Fruit fly (Drosophila melanogaster): ENCODE measurements around the gene Rpt3R.

The Rpt3R gene

dm6 chr3R:9762955-9763931 lies 6.9 kb upstream of the Rpt3R start, which contains the start of the genes Snap24 and CG8478 (continued):
- TF ChIP-seq kni (GFP tag; optimal IDR thresholded peaks at IDR 0.05), result no peak
- no peak for TF ChIP-seq ttk (GFP tag; IDR thresholded peaks at IDR 0.05)
- TF ChIP-seq CG32532 (GFP tag; IDR thresholded peaks at IDR 0.05), result no peak
- TF ChIP-seq CG15696 (tag; optimal IDR thresholded peaks at IDR 0.05), result no peak
- no peak for TF ChIP-seq CG1602 (GFP tag; optimal IDR thresholded peaks at IDR 0.05)
- TF ChIP-seq Scr (GFP tag; IDR thresholded peaks at IDR 0.05; ENCODE audit: partially characterized antibody), result peak; percentile 79
- no peak for TF ChIP-seq Spps (tag; optimal IDR thresholded peaks at IDR 0.05)
- TF ChIP-seq CG11093 (GFP tag; IDR thresholded peaks at IDR 0.05), result no peak
- no peak for TF ChIP-seq CG2875 (GFP tag; optimal IDR thresholded peaks at IDR 0.05)
- TF ChIP-seq ATbp (GFP tag; optimal IDR thresholded peaks at IDR 0.05), result no peak
- TF ChIP-seq fu2 (GFP tag; optimal IDR thresholded peaks at IDR 0.05), result no peak
- no peak for TF ChIP-seq trh (GFP tag; optimal IDR thresholded peaks at IDR 0.05)
- no peak for TF ChIP-seq otp (GFP tag; IDR thresholded peaks at IDR 0.05)
- TF ChIP-seq Max (GFP tag; optimal IDR thresholded peaks at IDR 0.05), result no peak
- TF ChIP-seq CG3726 (GFP tag; IDR thresholded peaks at IDR 0.05), result no peak
- TF ChIP-seq Abd-B (GFP tag; optimal IDR thresholded peaks at IDR 0.05), result peak; percentile 24
- TF ChIP-seq kay (GFP tag; optimal IDR thresholded peaks at IDR 0.05), result peak; percentile 85
- no peak for TF ChIP-seq wek (GFP tag; optimal IDR thresholded peaks at IDR 0.05)
- TF ChIP-seq Nf-YC (tag; optimal IDR thresholded peaks at IDR 0.05), result peak; percentile 20
- TF ChIP-seq E2f2 (GFP tag; IDR thresholded peaks at IDR 0.05), result peak; percentile 85
- no peak for TF ChIP-seq Drgx (GFP tag; IDR thresholded peaks at IDR 0.05)
- TF ChIP-seq CG15479 (GFP tag; optimal IDR thresholded peaks at IDR 0.05), result no peak
- TF ChIP-seq CG31388 (GFP tag; optimal IDR thresholded peaks at IDR 0.05), result no peak
- no peak for TF ChIP-seq wor (GFP tag; IDR thresholded peaks at IDR 0.05)
- no peak for TF ChIP-seq CG5245 (GFP tag; optimal IDR thresholded peaks at IDR 0.05)
- no peak for TF ChIP-seq vfl (GFP tag; optimal IDR thresholded peaks at IDR 0.05)
- no peak for TF ChIP-seq CG9876 (GFP tag; optimal IDR thresholded peaks at IDR 0.05)
- TF ChIP-seq CG11398 (GFP tag; optimal IDR thresholded peaks at IDR 0.05), result no peak
- TF ChIP-seq Dfd (GFP tag; optimal IDR thresholded peaks at IDR 0.05), result no peak
- TF ChIP-seq CkIIα-i1 (GFP tag; IDR thresholded peaks at IDR 0.05), result no peak
- no peak for TF ChIP-seq CG12236 (GFP tag; optimal IDR thresholded peaks at IDR 0.05)
- TF ChIP-seq dysf (GFP tag; IDR thresholded peaks at IDR 0.05), result no peak
- TF ChIP-seq lilli (GFP tag; optimal IDR thresholded peaks at IDR 0.05), result peak; percentile 30
- no peak for TF ChIP-seq Six4 (GFP tag; optimal IDR thresholded peaks at IDR 0.05)
- no peak for TF ChIP-seq CG31441 (GFP tag; IDR thresholded peaks at IDR 0.05)
- no peak for TF ChIP-seq maf-S (GFP tag; optimal IDR thresholded peaks at IDR 0.05)
- no peak for TF ChIP-seq D (optimal IDR thresholded peaks at IDR 0.05)
- TF ChIP-seq D (GFP tag; optimal IDR thresholded peaks at IDR 0.05), result no peak
- no peak for TF ChIP-seq ap (GFP tag; IDR thresholded peaks at IDR 0.05)
- TF ChIP-seq H15 (GFP tag; IDR thresholded peaks at IDR 0.05), result no peak
- TF ChIP-seq CG2116 (GFP tag; optimal IDR thresholded peaks at IDR 0.05), result peak; percentile 66
- no peak for TF ChIP-seq Neu2 (GFP tag; optimal IDR thresholded peaks at IDR 0.05; ENCODE audit: borderline replicate concordance)
- no peak for TF ChIP-seq Mrtf (GFP tag; IDR thresholded peaks at IDR 0.05)
- no peak for TF ChIP-seq Lim3 (GFP tag; IDR thresholded peaks at IDR 0.05)
- TF ChIP-seq inv (GFP tag; IDR thresholded peaks at IDR 0.05; ENCODE audit: partially characterized antibody), result peak; percentile 72
- TF ChIP-seq CG14441 (GFP tag; IDR thresholded peaks at IDR 0.05), result no peak
- TF ChIP-seq knrl (GFP tag; IDR thresholded peaks at IDR 0.05; ENCODE audit: partially characterized antibody), result peak; percentile 82
- TF ChIP-seq ham (GFP tag; IDR thresholded peaks at IDR 0.05), result no peak
- no peak for TF ChIP-seq CG6254 (GFP tag; optimal IDR thresholded peaks at IDR 0.05)
- no peak for TF ChIP-seq Chrac-16 (GFP tag; optimal IDR thresholded peaks at IDR 0.05)
